Worm (Caenorhabditis elegans) whole organism, L2 larva: Measurements from ENCODE around the gene B0507.8.

Experiments
- mab-5 ChIP-seq: fragments of 150-350 bp; optimal IDR thresholded peaks from 2 replicates; lab custom pipeline; 2014; ENCODE audit warnings: missing biosample characterization, missing genetic modification characterization
- mdl-1 ChIP-seq, 2 experiments: fragments of 150-350 bp in 1 of 2; sonication (generic microtip) in 1 of 2; optimal IDR thresholded peaks; 2 replicates each; lab custom pipeline; 2017; ENCODE audit warnings: missing biosample characterization in 2 of 2, missing genetic modification characterization in 2 of 2
- unc-39 ChIP-seq: fragments of 150-350 bp; optimal IDR thresholded peaks from 2 replicates; lab custom pipeline; 2014; ENCODE audit warnings: missing biosample characterization, missing genetic modification characterization

ce11 chrV:8762861-8763260 lies at the start of gene B0507.8:
- no peak for TF ChIP-seq mab-5 (tag; lab: Kevin White, UChicago)
- no peak for TF ChIP-seq mdl-1 (tag; optimal IDR thresholded peaks at IDR 0.05; lab: Kevin White, UChicago)
- no peak for TF ChIP-seq unc-39 (tag; lab: Kevin White, UChicago)
